Fruit fly (Drosophila melanogaster) S2 (cell line): ENCODE results near the gene Npc2b.

Source experiments
- CG8478 ChIP-seq: fragments of >200 bp; optimal IDR thresholded peaks from 2 replicates; lab custom pipeline; 2018
- CTCF ChIP-seq, 2 experiments: fragments of >200 bp; optimal IDR thresholded peaks; 2 replicates each; lab custom pipeline; 2018

dm6 chr3R:14122347-14122812, 33.1 kb downstream of the Npc2b start, which contains the start of the genes Abi and twf:
- TF ChIP-seq CTCF (optimal IDR thresholded peaks at IDR 0.05; lab: Kevin White, UChicago) (no peak), CG8478 (no peak)
